Fruit fly (Drosophila melanogaster) whole organism, wandering third instar larva: Measurements from ENCODE around the gene CG14262.

Source experiments
- Abd-B ChIP-seq: fragments of >200 bp; optimal IDR thresholded peaks from 2 replicates; lab custom pipeline; 2017; ENCODE audit warnings: missing biosample characterization, missing genetic modification characterization
- CG32264 ChIP-seq: fragments of 200-800 bp; sonication (Bioruptor generic); optimal IDR thresholded peaks from 2 replicates; lab custom pipeline; 2016; ENCODE audit warnings: missing biosample characterization, missing genetic modification characterization
- CG9705 ChIP-seq: fragments of 200-800 bp; sonication (Bioruptor generic); optimal IDR thresholded peaks from 2 replicates; lab custom pipeline; 2018; ENCODE audit warnings: missing biosample characterization, mild to moderate bottlenecking, missing genetic modification characterization
- CrebA ChIP-seq: fragments of 200-800 bp; sonication (Bioruptor generic); optimal IDR thresholded peaks from 2 replicates; lab custom pipeline; 2016; ENCODE audit warnings: missing biosample characterization, mild to moderate bottlenecking, missing genetic modification characterization, borderline replicate concordance
- Dif ChIP-seq: fragments of 200-275, 200-300 bp; sonication (Bioruptor generic); optimal IDR thresholded peaks from 2 replicates; lab custom pipeline; 2018; ENCODE audit warnings: missing biosample characterization, missing genetic modification characterization; ENCODE audit not compliant: partially characterized antibody
- HLH106 ChIP-seq: fragments of 200-800 bp; optimal IDR thresholded peaks from 3 replicates; lab custom pipeline; 2019; ENCODE audit warnings: missing biosample characterization, mild to moderate bottlenecking, missing genetic modification characterization, moderate library complexity
- Hnf4 ChIP-seq: fragments of 200-800 bp; sonication (Bioruptor generic); optimal IDR thresholded peaks from 2 replicates; lab custom pipeline; 2016; ENCODE audit warnings: missing biosample characterization, mild to moderate bottlenecking, missing genetic modification characterization
- Hr78 ChIP-seq: fragments of >200 bp; optimal IDR thresholded peaks from 2 replicates; lab custom pipeline; 2017; ENCODE audit warnings: missing biosample characterization, missing genetic modification characterization
- Hr83 ChIP-seq: fragments of 200-300 bp; sonication (Bioruptor generic); optimal IDR thresholded peaks from 2 replicates; lab custom pipeline; 2016; ENCODE audit warnings: missing biosample characterization, mild to moderate bottlenecking, missing genetic modification characterization, moderate library complexity; ENCODE audit not compliant: poor library complexity, severe bottlenecking
- Jra ChIP-seq: sonication (Bioruptor generic); optimal IDR thresholded peaks from 2 replicates; lab custom pipeline; 2016; ENCODE audit warnings: missing biosample characterization, missing genetic modification characterization
- Mio ChIP-seq: sonication (Bioruptor generic); optimal IDR thresholded peaks from 2 replicates; lab custom pipeline; 2016; ENCODE audit warnings: missing biosample characterization, missing genetic modification characterization
- Myc ChIP-seq: fragments of >200 bp; optimal IDR thresholded peaks from 2 replicates; lab custom pipeline; 2017
- N ChIP-seq: fragments of >200 bp; optimal IDR thresholded peaks from 2 replicates; lab custom pipeline; 2018; ENCODE audit warnings: missing biosample characterization, missing external identifiers, missing genetic modification characterization
- OdsH ChIP-seq: fragments of 200-800 bp; sonication (Bioruptor generic); optimal IDR thresholded peaks from 2 replicates; lab custom pipeline; 2016; ENCODE audit warnings: missing biosample characterization, mild to moderate bottlenecking, missing genetic modification characterization
- Rel ChIP-seq, 2 experiments: fragments of 200-800 bp; sonication (Bioruptor generic) in 1 of 2; optimal IDR thresholded peaks; 2 replicates in 1 of 2; 3 replicates in 1 of 2; lab custom pipeline; 2016 to 2019; ENCODE audit warnings: mild to moderate bottlenecking in 2 of 2, missing biosample characterization in 2 of 2, missing genetic modification characterization in 2 of 2, moderate library complexity in 1 of 2
- Sp1 ChIP-seq: fragments of 200-800 bp; sonication (Bioruptor generic); optimal IDR thresholded peaks from 3 replicates; lab custom pipeline; 2019; ENCODE audit warnings: missing biosample characterization, mild to moderate bottlenecking, missing genetic modification characterization, moderate library complexity
- Vsx2 ChIP-seq: fragments of 200-300, 225-300 bp; sonication (Bioruptor generic); optimal IDR thresholded peaks from 2 replicates; lab custom pipeline; 2018; ENCODE audit warnings: missing biosample characterization, missing genetic modification characterization; ENCODE audit not compliant: partially characterized antibody
- br ChIP-seq: fragments of 200-800 bp; sonication (Bioruptor generic); optimal IDR thresholded peaks from 2 replicates; lab custom pipeline; 2016; ENCODE audit warnings: missing biosample characterization, missing genetic modification characterization
- brk ChIP-seq: fragments of 200-800 bp; sonication (Bioruptor generic); optimal IDR thresholded peaks from 2 replicates; lab custom pipeline; 2016; ENCODE audit warnings: missing biosample characterization, mild to moderate bottlenecking, missing genetic modification characterization
- dl ChIP-seq, 2 experiments: fragments of 175-275, 200-275 bp in 1 of 2; fragments of 200-275 bp in 1 of 2; sonication (Bioruptor generic); optimal IDR thresholded peaks; lab custom pipeline; 2018; ENCODE audit warnings: mild to moderate bottlenecking in 2 of 2, missing biosample characterization in 2 of 2, missing genetic modification characterization in 2 of 2, moderate library complexity in 2 of 2; ENCODE audit not compliant: partially characterized antibody in 2 of 2, insufficient read depth in 1 of 2
- dmrt93B ChIP-seq: fragments of 200-800 bp; sonication (Bioruptor generic); optimal IDR thresholded peaks from 2 replicates; lab custom pipeline; 2018; ENCODE audit warnings: missing biosample characterization, mild to moderate bottlenecking, missing genetic modification characterization
- dsf ChIP-seq: sonication (Bioruptor generic); optimal IDR thresholded peaks from 2 replicates; lab custom pipeline; 2016; ENCODE audit warnings: missing biosample characterization, missing genetic modification characterization, borderline replicate concordance
- ey ChIP-seq: fragments of 200-800 bp; sonication (Bioruptor generic); optimal IDR thresholded peaks from 2 replicates; lab custom pipeline; 2016; ENCODE audit warnings: missing biosample characterization, missing genetic modification characterization
- foxo ChIP-seq, 2 experiments: fragments of 200-800 bp; sonication (Bioruptor generic); optimal IDR thresholded peaks; 2 replicates in 1 of 2; 3 replicates in 1 of 2; lab custom pipeline; 2016 to 2017; ENCODE audit warnings: missing biosample characterization in 2 of 2, missing genetic modification characterization in 2 of 2
- fru ChIP-seq: fragments of 200-800 bp; sonication (Bioruptor generic); optimal IDR thresholded peaks from 3 replicates; lab custom pipeline; 2016; ENCODE audit warnings: missing biosample characterization, mild to moderate bottlenecking, missing genetic modification characterization
- h ChIP-seq: fragments of 200-800 bp; sonication (Bioruptor generic); optimal IDR thresholded peaks from 3 replicates; lab custom pipeline; 2016; ENCODE audit warnings: missing biosample characterization, mild to moderate bottlenecking, missing genetic modification characterization
- jim ChIP-seq: fragments of 175-275, 200-325 bp; sonication (Bioruptor generic); optimal IDR thresholded peaks from 2 replicates; lab custom pipeline; 2016; ENCODE audit warnings: missing biosample characterization, mild to moderate bottlenecking, missing genetic modification characterization
- lola ChIP-seq: fragments of >200 bp; optimal IDR thresholded peaks from 2 replicates; lab custom pipeline; 2017; ENCODE audit warnings: missing biosample characterization, missing genetic modification characterization
- pan ChIP-seq: fragments of >200 bp; optimal IDR thresholded peaks from 2 replicates; lab custom pipeline; 2017
- psq ChIP-seq: fragments of 200-800 bp; sonication (Bioruptor generic); optimal IDR thresholded peaks from 3 replicates; lab custom pipeline; 2017; ENCODE audit warnings: missing biosample characterization, mild to moderate bottlenecking, missing genetic modification characterization, moderate library complexity
- rgr ChIP-seq: fragments of 200-800 bp; sonication (Bioruptor generic); optimal IDR thresholded peaks from 3 replicates; lab custom pipeline; 2016; ENCODE audit warnings: missing biosample characterization, mild to moderate bottlenecking, missing genetic modification characterization
- sage ChIP-seq: fragments of 200-800 bp; sonication (Bioruptor generic); optimal IDR thresholded peaks from 2 replicates; lab custom pipeline; 2016; ENCODE audit warnings: missing biosample characterization, mild to moderate bottlenecking, missing genetic modification characterization
- sv ChIP-seq: fragments of 200-800 bp; sonication (Bioruptor generic); optimal IDR thresholded peaks from 3 replicates; lab custom pipeline; 2016; ENCODE audit warnings: missing biosample characterization, missing genetic modification characterization
- tai ChIP-seq: sonication (Bioruptor generic); optimal IDR thresholded peaks from 2 replicates; lab custom pipeline; 2016; ENCODE audit warnings: missing biosample characterization, missing genetic modification characterization
- usp ChIP-seq: fragments of >200 bp; optimal IDR thresholded peaks from 2 replicates; lab custom pipeline; 2017; ENCODE audit warnings: missing biosample characterization, missing genetic modification characterization
- woc ChIP-seq: sonication (Bioruptor generic); optimal IDR thresholded peaks from 2 replicates; lab custom pipeline; 2016; ENCODE audit warnings: missing biosample characterization, mild to moderate bottlenecking, missing genetic modification characterization

Gene CG14262

DNA sequence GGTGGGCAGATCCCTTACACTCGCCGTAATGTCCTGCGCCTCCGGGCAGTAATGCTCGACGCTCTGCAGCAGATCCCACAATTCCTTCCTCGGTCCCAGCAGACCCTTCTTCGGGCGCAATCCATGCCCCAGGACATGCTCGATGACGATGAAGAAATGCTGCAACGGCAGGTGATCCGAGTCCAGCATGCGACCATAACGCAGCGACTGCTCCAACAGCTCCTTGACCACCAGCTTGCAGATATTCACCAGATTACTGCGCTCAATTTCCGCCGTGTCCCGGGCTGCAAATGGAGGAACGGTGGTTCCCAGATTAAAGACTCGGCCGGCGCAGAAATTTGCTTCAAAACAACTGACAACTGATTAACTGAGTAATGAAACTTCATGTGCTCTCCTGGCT is 31.8 kb downstream of the CG14262 start, which contains the start of gene CG31068:
CG31068 (plus strand) TSS at position 301 of the 400 bp plus-strand sequence.
- TF ChIP-seq Hnf4 (no peak), Hr78 (GFP tag; lab: Kevin White, UChicago) (no peak), fru (no peak), Myc (lab: Kevin White, UChicago) (no peak), woc (no peak), Vsx2 (GFP tag; lab: Kevin White, UChicago) (no peak), CG32264 (no peak), Mio (no peak), CG9705 (GFP tag; lab: Kevin White, UChicago) (no peak), N (GFP tag; lab: Kevin White, UChicago) (no peak), usp (GFP tag; lab: Kevin White, UChicago) (no peak), dl (GFP tag; optimal IDR thresholded peaks at IDR 0.05; lab: Kevin White, UChicago; ENCODE audit: insufficient read depth in 1 of 2, partially characterized antibody in 2 of 2) (no peak)

DNA sequence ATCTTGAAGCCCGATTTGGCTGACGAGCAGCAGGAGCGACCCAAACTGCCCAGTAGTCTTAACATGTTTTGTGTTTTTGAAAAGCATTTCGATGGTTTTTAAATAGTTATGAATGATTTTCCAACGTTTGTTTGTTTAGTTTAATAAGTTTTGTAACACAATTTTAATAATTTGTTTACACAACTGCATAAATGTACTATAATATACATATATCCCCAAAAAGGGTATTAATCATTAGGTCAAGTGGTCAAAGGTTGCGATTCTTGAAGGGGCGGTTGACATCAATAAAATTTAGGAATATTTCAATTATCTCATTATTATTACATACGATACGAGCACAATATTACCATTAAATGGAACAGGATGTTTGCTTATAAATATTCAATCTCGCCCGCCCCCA is 35.9 kb downstream of the CG14262 start, which contains the start of gene CG42814:
CG42814 (minus strand) TSS at position 101 of the 400 bp plus-strand sequence.
- TF ChIP-seq fru = no peak
- TF ChIP-seq foxo (GFP tag; optimal IDR thresholded peaks at IDR 0.05; lab: Kevin White, UChicago) = no peak
- TF ChIP-seq CG9705 (GFP tag; lab: Kevin White, UChicago) = no peak
- TF ChIP-seq Dif (GFP tag; lab: Kevin White, UChicago) = no peak
- no peak for TF ChIP-seq dmrt93B (GFP tag; lab: Kevin White, UChicago)

DNA sequence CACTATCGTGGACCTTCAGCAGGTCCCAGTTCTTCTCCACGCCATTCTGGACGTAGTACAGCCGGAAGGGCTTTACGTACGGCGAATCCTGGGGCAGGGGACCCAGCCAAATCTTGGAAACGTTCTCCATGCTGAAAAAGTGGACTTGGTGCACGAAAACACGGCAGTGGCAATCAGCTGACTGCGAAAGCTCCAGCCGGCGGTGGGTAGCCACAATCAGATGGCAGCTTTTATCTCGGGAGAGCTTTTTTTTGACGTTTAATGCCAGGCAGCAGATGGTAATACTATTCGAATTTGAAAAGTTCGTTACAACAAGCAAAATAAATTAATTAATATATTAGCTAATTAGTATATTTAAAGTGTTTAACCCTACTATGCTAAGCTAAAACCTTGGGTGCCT is 36.9 kb downstream of the CG14262 start, which contains the start of gene CG42813:
CG42813 (minus strand) TSS at position 220 of the 400 bp plus-strand sequence.
- no peak for TF ChIP-seq rgr (GFP tag; lab: Kevin White, UChicago)
- no peak for TF ChIP-seq ey (GFP tag; lab: Kevin White, UChicago)
- no peak for TF ChIP-seq OdsH

DNA sequence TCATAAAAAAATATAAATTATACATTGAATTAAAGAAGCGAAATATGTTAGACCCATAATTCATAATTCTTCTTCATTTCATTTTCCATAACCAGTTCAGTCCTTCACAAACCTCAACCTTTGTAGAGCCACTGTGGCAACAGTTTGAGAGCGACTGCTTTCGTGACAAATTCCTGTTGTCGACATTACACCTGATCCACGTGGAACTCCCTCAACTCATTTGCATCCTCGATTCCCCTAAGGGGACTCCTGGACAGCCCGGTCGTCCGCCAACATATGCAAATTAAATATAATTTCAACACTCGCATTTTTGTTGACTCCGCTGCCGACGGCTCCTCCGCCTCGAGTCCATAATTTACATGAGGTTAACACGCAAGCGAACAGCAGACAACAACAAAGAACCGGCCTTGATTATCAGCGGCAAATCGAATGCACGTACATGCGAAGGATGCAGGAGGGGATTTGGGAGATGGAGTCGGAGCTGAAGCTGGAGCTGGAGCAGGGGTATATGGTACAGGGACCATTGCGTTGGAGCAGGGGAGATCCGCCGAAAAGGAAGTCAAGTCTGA is 39.1 kb downstream of the CG14262 start:
- TF ChIP-seq woc = no peak
- no peak for TF ChIP-seq Dif (GFP tag; lab: Kevin White, UChicago)
- no peak for TF ChIP-seq Sp1 (GFP tag; lab: Kevin White, UChicago)
- no peak for TF ChIP-seq foxo (GFP tag; optimal IDR thresholded peaks at IDR 0.05; lab: Kevin White, UChicago)
- TF ChIP-seq h (GFP tag; lab: Kevin White, UChicago) = no peak
- TF ChIP-seq dsf = no peak
- TF ChIP-seq Abd-B (GFP tag; lab: Kevin White, UChicago) = no peak
- TF ChIP-seq Rel (GFP tag; optimal IDR thresholded peaks at IDR 0.05; lab: Kevin White, UChicago) = no peak
- peak; percentile 68 for TF ChIP-seq Rel (tag; optimal IDR thresholded peaks at IDR 0.05; lab: Kevin White, UChicago)

DNA sequence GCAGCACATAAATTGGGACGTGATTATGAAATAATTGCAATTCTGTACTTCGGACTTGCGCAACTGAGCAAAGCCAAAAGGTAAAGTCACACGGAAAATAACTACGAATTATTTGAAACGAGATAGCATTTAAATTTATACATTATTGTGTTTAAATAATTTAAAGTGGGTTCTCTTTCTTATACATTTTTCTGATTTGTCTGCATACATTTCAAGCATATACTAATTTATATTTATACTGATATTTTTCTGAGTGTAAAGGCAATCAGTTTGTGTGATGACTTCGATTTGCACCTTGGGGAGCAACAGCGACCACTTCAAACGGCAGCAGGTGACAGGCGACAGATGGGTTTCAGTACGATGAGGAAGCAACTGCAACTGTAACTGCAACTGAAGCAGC is 39.7 kb downstream of the CG14262 start:
- TF ChIP-seq tai (no peak), sv (GFP tag; lab: Kevin White, UChicago) (no peak), CG32264 (no peak), fru (no peak), Jra (GFP tag; lab: Kevin White, UChicago) (no peak), br (no peak), OdsH (no peak), N (GFP tag; lab: Kevin White, UChicago) (no peak), pan (lab: Kevin White, UChicago) (no peak)

DNA sequence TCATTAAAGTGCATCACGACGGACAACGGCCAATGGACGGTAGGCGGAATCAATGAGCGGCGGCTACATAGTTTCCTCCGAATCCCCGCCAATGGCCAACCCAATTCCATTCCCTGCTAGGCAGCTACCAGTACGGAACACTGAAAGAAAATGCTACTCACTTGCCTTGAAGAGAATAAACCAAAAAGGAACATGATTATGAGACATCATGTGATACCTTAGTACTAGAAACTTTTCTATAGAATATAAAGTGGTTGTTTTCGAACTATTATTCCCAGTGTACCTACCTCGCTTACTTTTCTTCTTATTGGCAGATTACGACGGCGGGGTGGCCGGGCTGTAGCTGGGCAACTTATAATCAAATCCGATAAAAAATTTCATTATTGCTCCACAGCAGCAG is 40.5 kb downstream of the CG14262 start:
- TF ChIP-seq dsf (no peak), Hnf4 (no peak), usp (GFP tag; lab: Kevin White, UChicago) (no peak), CrebA (GFP tag; lab: Kevin White, UChicago) (no peak), sage (no peak), Jra (GFP tag; lab: Kevin White, UChicago) (no peak), tai (no peak), ey (GFP tag; lab: Kevin White, UChicago) (peak; percentile 33), br (peak; percentile 44), rgr (GFP tag; lab: Kevin White, UChicago) (peak; percentile 29), Vsx2 (GFP tag; lab: Kevin White, UChicago) (no peak), psq (GFP tag; lab: Kevin White, UChicago) (no peak), lola (GFP tag; lab: Kevin White, UChicago) (no peak), Mio (no peak), Abd-B (GFP tag; lab: Kevin White, UChicago) (no peak), HLH106 (tag; lab: Kevin White, UChicago) (peak; percentile 48), CG9705 (GFP tag; lab: Kevin White, UChicago) (no peak), Dif (GFP tag; lab: Kevin White, UChicago) (no peak), Hr78 (GFP tag; lab: Kevin White, UChicago) (no peak), dmrt93B (GFP tag; lab: Kevin White, UChicago) (no peak), Hr83 (GFP tag; lab: Kevin White, UChicago) (no peak), brk (GFP tag; lab: Kevin White, UChicago) (no peak), OdsH (peak; percentile 29), Rel (GFP tag; optimal IDR thresholded peaks at IDR 0.05; lab: Kevin White, UChicago) (no peak), Rel (tag; optimal IDR thresholded peaks at IDR 0.05; lab: Kevin White, UChicago) (no peak), sv (GFP tag; lab: Kevin White, UChicago) (no peak), jim (GFP tag; lab: Kevin White, UChicago) (no peak)
